Fruit fly (Drosophila melanogaster) whole organism, embryonic: Measurements from ENCODE around the gene Mvb12.

Experiments used
- Ada2b ChIP-seq: fragments of 200-800 bp; sonication (Bioruptor generic); IDR thresholded peaks from 2 replicates; pipeline ENCODE4 v1.3.6; 2022; ENCODE audit warnings: missing biosample characterization, missing genetic modification characterization
- Adf1 ChIP-seq: fragments of 200-800 bp; sonication (Bioruptor generic); IDR thresholded peaks from 2 replicates; pipeline ENCODE4 v1.3.6; 2022; ENCODE audit warnings: missing biosample characterization, missing genetic modification characterization
- Asciz ChIP-seq: fragments of 200-800 bp; sonication (Bioruptor generic); optimal IDR thresholded peaks from 2 replicates; lab custom pipeline; 2017; ENCODE audit warnings: missing biosample characterization, mild to moderate bottlenecking, missing genetic modification characterization, missing genetic modification reagents
- Atf6 ChIP-seq: fragments of 200-800 bp; sonication (Bioruptor generic); IDR thresholded peaks from 2 replicates; pipeline ENCODE4 v1.3.6; 2022; ENCODE audit warnings: missing biosample characterization, missing genetic modification characterization
- B-H2 ChIP-seq: fragments of 200-800 bp; sonication (Bioruptor generic); optimal IDR thresholded peaks from 2 replicates; lab custom pipeline; 2018; ENCODE audit warnings: missing biosample characterization, mild to moderate bottlenecking, missing genetic modification characterization
- CG10209 ChIP-seq: fragments of 200-800 bp; sonication (Bioruptor generic); optimal IDR thresholded peaks from 3 replicates; lab custom pipeline; 2017; ENCODE audit warnings: missing biosample characterization, mild to moderate bottlenecking, missing genetic modification characterization, missing genetic modification reagents
- CG11398 ChIP-seq: fragments of 200-800 bp; sonication (Bioruptor generic); optimal IDR thresholded peaks from 2 replicates; lab custom pipeline; 2016; ENCODE audit warnings: missing biosample characterization, missing genetic modification characterization
- CG17359 ChIP-seq: fragments of 200-800 bp; sonication (Bioruptor generic); optimal IDR thresholded peaks from 3 replicates; lab custom pipeline; 2018; ENCODE audit warnings: missing biosample characterization, mild to moderate bottlenecking, missing genetic modification characterization, moderate library complexity
- CG18764 ChIP-seq: fragments of 200-800 bp; sonication (Bioruptor generic); optimal IDR thresholded peaks from 3 replicates; lab custom pipeline; 2016; ENCODE audit warnings: missing biosample characterization, missing genetic modification characterization
- CG2129 ChIP-seq: fragments of 200-800 bp; sonication (Bioruptor generic); IDR thresholded peaks from 2 replicates; pipeline ENCODE4 v1.3.6; 2022; ENCODE audit warnings: missing biosample characterization, missing genetic modification characterization; ENCODE audit not compliant: partially characterized antibody
- CG3281 ChIP-seq: fragments of 200-800 bp; sonication (Bioruptor generic); optimal IDR thresholded peaks from 3 replicates; lab custom pipeline; 2017; ENCODE audit warnings: missing biosample characterization, mild to moderate bottlenecking, missing genetic modification characterization
- CG33557 ChIP-seq: fragments of 200-800 bp; sonication (Bioruptor generic); optimal IDR thresholded peaks from 2 replicates; lab custom pipeline; 2019; ENCODE audit warnings: missing biosample characterization, mild to moderate bottlenecking, missing genetic modification characterization, moderate library complexity
- CG3847 ChIP-seq: fragments of 200-800 bp; sonication (Bioruptor generic); IDR thresholded peaks from 2 replicates; pipeline ENCODE4 v1.3.6; 2022; ENCODE audit warnings: missing biosample characterization, missing genetic modification characterization
- CG4730 ChIP-seq: fragments of 200-800 bp; sonication (Bioruptor generic); IDR thresholded peaks from 2 replicates; pipeline ENCODE4 v1.3.6; 2022; ENCODE audit warnings: missing biosample characterization, missing genetic modification characterization
- CG6175 ChIP-seq: fragments of 200-800 bp; sonication (Bioruptor generic); IDR thresholded peaks from 3 replicates; pipeline ENCODE4 v1.3.6; 2022; ENCODE audit warnings: missing biosample characterization, missing genetic modification characterization
- CG6689 ChIP-seq: fragments of 200-800 bp; sonication (Bioruptor generic); IDR thresholded peaks from 2 replicates; pipeline ENCODE4 v1.3.6; 2022; ENCODE audit warnings: missing biosample characterization, missing genetic modification characterization
- CG6791 ChIP-seq: fragments of 200-800 bp; sonication (Bioruptor generic); IDR thresholded peaks from 3 replicates; pipeline ENCODE4 v1.3.6; 2022; ENCODE audit warnings: missing biosample characterization, missing genetic modification characterization; ENCODE audit not compliant: partially characterized antibody
- CG7745 ChIP-seq: fragments of 200-800 bp; sonication (Bioruptor generic); optimal IDR thresholded peaks from 2 replicates; lab custom pipeline; 2018; ENCODE audit warnings: missing biosample characterization, mild to moderate bottlenecking, missing genetic modification characterization, moderate library complexity
- CG7839 ChIP-seq: fragments of 200-800 bp; sonication (Bioruptor generic); optimal IDR thresholded peaks from 3 replicates; lab custom pipeline; 2018; ENCODE audit warnings: missing biosample characterization, mild to moderate bottlenecking, missing genetic modification characterization, moderate library complexity
- CG9437 ChIP-seq: fragments of 200-800 bp; sonication (Bioruptor generic); optimal IDR thresholded peaks from 2 replicates; lab custom pipeline; 2018; ENCODE audit warnings: missing biosample characterization, mild to moderate bottlenecking, missing genetic modification characterization
- D19A ChIP-seq: fragments of 200-800 bp; optimal IDR thresholded peaks from 3 replicates; lab custom pipeline; 2019; ENCODE audit warnings: missing biosample characterization, mild to moderate bottlenecking, missing genetic modification characterization, moderate library complexity
- Dip3 ChIP-seq: fragments of 200-800 bp; sonication (Bioruptor generic); optimal IDR thresholded peaks from 3 replicates; lab custom pipeline; 2016; ENCODE audit warnings: missing biosample characterization, missing genetic modification characterization
- Drgx ChIP-seq: fragments of 200-800 bp; sonication (Bioruptor generic); IDR thresholded peaks from 2 replicates; pipeline ENCODE4 v1.3.6; 2022; ENCODE audit warnings: missing biosample characterization, missing genetic modification characterization
- ERR ChIP-seq: fragments of 200-800 bp; sonication (Bioruptor generic); optimal IDR thresholded peaks from 2 replicates; lab custom pipeline; 2016; ENCODE audit warnings: missing biosample characterization, missing genetic modification characterization
- Ets65A ChIP-seq: fragments of 200-800 bp; sonication (Bioruptor generic); peaks from one replicate; lab custom pipeline; 2016; ENCODE audit warnings: missing biosample characterization, missing genetic modification characterization
- HLH3B ChIP-seq: fragments of 200-800 bp; sonication (Bioruptor generic); IDR thresholded peaks from 2 replicates; pipeline ENCODE4 v1.3.6; 2022; ENCODE audit warnings: missing biosample characterization, missing genetic modification characterization
- HLH54F ChIP-seq: fragments of 200-800 bp; sonication (Bioruptor generic); optimal IDR thresholded peaks from 3 replicates; lab custom pipeline; 2016; ENCODE audit warnings: missing biosample characterization, missing genetic modification characterization
- HmgZ ChIP-seq: fragments of 200-800 bp; sonication (Bioruptor generic); optimal IDR thresholded peaks from 2 replicates; lab custom pipeline; 2018; ENCODE audit warnings: missing biosample characterization, mild to moderate bottlenecking, missing genetic modification characterization
- MTF-1 ChIP-seq: fragments of 200-800 bp; sonication (Bioruptor generic); optimal IDR thresholded peaks from 2 replicates; lab custom pipeline; 2018; ENCODE audit warnings: missing biosample characterization, mild to moderate bottlenecking, missing genetic modification characterization, borderline replicate concordance
- Nf-YC ChIP-seq: fragments of 200-800 bp; optimal IDR thresholded peaks from 3 replicates; lab custom pipeline; 2019; ENCODE audit warnings: missing biosample characterization, mild to moderate bottlenecking, missing genetic modification characterization, moderate library complexity
- Oaz ChIP-seq: fragments of 200-800 bp; sonication (Bioruptor generic); IDR thresholded peaks from 2 replicates; pipeline ENCODE4 v1.3.6; 2022; ENCODE audit warnings: missing biosample characterization, missing genetic modification characterization
- Ptx1 ChIP-seq: fragments of 200-800 bp; sonication (Bioruptor generic); IDR thresholded peaks from 2 replicates; pipeline ENCODE4 v1.3.6; 2022; ENCODE audit warnings: missing biosample characterization, missing genetic modification characterization
- Taf1 ChIP-seq: fragments of 200-800 bp; sonication (Bioruptor generic); IDR thresholded peaks from 2 replicates; pipeline ENCODE4 v1.3.6; 2022; ENCODE audit warnings: missing biosample characterization, missing genetic modification characterization
- Trl ChIP-seq, 3 experiments: fragments of >200 bp in 2 of 3; fragments of 200-800 bp in 1 of 3; sonication (Bioruptor generic) in 1 of 3; optimal IDR thresholded peaks; 2 replicates in 1 of 3; 3 replicates in 2 of 3; lab custom pipeline; 2016 to 2017; ENCODE audit warnings: missing biosample characterization in 1 of 3, missing genetic modification characterization in 1 of 3
- YL-1 ChIP-seq: fragments of 200-800 bp; sonication (Bioruptor generic); optimal IDR thresholded peaks from 3 replicates; lab custom pipeline; 2017; ENCODE audit warnings: missing biosample characterization, mild to moderate bottlenecking, missing genetic modification characterization
- ash1 ChIP-seq: fragments of 200-800 bp; sonication (Bioruptor generic); optimal IDR thresholded peaks from 2 replicates; lab custom pipeline; 2018; ENCODE audit warnings: missing biosample characterization, mild to moderate bottlenecking, missing genetic modification characterization
- chinmo ChIP-seq: fragments of 200-800 bp; sonication (Bioruptor generic); IDR thresholded peaks from 4 replicates; pipeline ENCODE4 v1.3.6; 2022; ENCODE audit warnings: missing biosample characterization, missing genetic modification characterization; ENCODE audit not compliant: partially characterized antibody
- corto ChIP-seq: fragments of 200-800 bp; sonication (Bioruptor generic); optimal IDR thresholded peaks from 2 replicates; lab custom pipeline; 2016; ENCODE audit warnings: missing biosample characterization, mild to moderate bottlenecking, missing genetic modification characterization, moderate library complexity
- dmrt99B ChIP-seq: fragments of 200-800 bp; sonication (Bioruptor generic); optimal IDR thresholded peaks from 2 replicates; lab custom pipeline; 2018; ENCODE audit warnings: missing biosample characterization, mild to moderate bottlenecking, missing genetic modification characterization, moderate library complexity
- gce ChIP-seq: fragments of 200-800 bp; sonication (Bioruptor generic); IDR thresholded peaks from 3 replicates; pipeline ENCODE4 v1.3.6; 2022; ENCODE audit warnings: missing biosample characterization, missing genetic modification characterization
- gro ChIP-seq: fragments of 200-800 bp; sonication (Bioruptor generic); optimal IDR thresholded peaks from 2 replicates; lab custom pipeline; 2016; ENCODE audit warnings: missing biosample characterization, missing genetic modification characterization
- mirr ChIP-seq: fragments of 200-800 bp; sonication (Bioruptor generic); optimal IDR thresholded peaks from 3 replicates; lab custom pipeline; 2018; ENCODE audit warnings: missing biosample characterization, mild to moderate bottlenecking, missing genetic modification characterization
- odd ChIP-seq: fragments of 200-800 bp; sonication (Bioruptor generic); optimal IDR thresholded peaks from 2 replicates; lab custom pipeline; 2017; ENCODE audit warnings: missing biosample characterization, mild to moderate bottlenecking, missing genetic modification characterization
- pzg ChIP-seq: fragments of 200-800 bp; sonication (Bioruptor generic); optimal IDR thresholded peaks from 3 replicates; lab custom pipeline; 2018; ENCODE audit warnings: missing biosample characterization, mild to moderate bottlenecking, missing genetic modification characterization, moderate library complexity
- rib ChIP-seq: fragments of 200-800 bp; sonication (Bioruptor generic); IDR thresholded peaks from 2 replicates; pipeline ENCODE4 v1.3.6; 2022; ENCODE audit warnings: missing biosample characterization, missing genetic modification characterization
- slp2 ChIP-seq: fragments of 200-800 bp; sonication (Bioruptor generic); optimal IDR thresholded peaks from 2 replicates; lab custom pipeline; 2016; ENCODE audit warnings: missing biosample characterization, missing genetic modification characterization
- ssp ChIP-seq: fragments of 200-800 bp; sonication (Bioruptor generic); IDR thresholded peaks from 2 replicates; pipeline ENCODE4 v1.3.6; 2022; ENCODE audit warnings: missing biosample characterization, missing genetic modification characterization
- trem ChIP-seq: fragments of 200-800 bp; optimal IDR thresholded peaks from 3 replicates; lab custom pipeline; 2019; ENCODE audit warnings: missing biosample characterization, mild to moderate bottlenecking, missing genetic modification characterization, moderate library complexity
- ttk ChIP-seq: fragments of 200-800 bp; sonication (Bioruptor generic); IDR thresholded peaks from 2 replicates; pipeline ENCODE4 v2.1.2; 2022; ENCODE audit warnings: missing biosample characterization, missing genetic modification characterization
- tup ChIP-seq: fragments of 200-800 bp; sonication (Bioruptor generic); optimal IDR thresholded peaks from 2 replicates; lab custom pipeline; 2016; ENCODE audit warnings: missing biosample characterization, mild to moderate bottlenecking, missing genetic modification characterization, moderate library complexity

Gene Mvb12

DNA sequence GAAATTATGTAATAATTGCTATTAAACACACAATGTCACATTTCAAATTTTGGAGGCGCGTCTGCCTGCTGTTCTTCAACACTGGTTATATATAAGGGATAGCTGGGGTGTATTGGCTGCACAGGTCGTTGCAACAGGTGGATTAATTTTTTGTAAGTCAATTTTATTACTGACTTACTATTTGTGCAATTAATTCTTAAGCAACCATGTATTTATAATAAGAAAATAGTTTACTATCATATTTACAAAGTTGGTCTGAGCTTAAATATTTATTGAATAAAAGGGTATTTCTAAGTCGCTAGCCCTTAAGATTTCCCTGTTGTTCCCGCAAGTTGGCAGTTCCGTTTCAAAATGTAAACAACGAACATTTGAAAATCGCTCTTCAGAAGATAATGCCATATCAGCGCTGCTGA, 8.3 kb downstream of the Mvb12 start, which contains the start of gene RhoGAP16F (continued):
- TF ChIP-seq B-H2 (GFP tag; lab: Kevin White, UChicago) (peak; percentile 79), CG3281 (peak; percentile 83), YL-1 (GFP tag; lab: Kevin White, UChicago) (peak; percentile 12), CG2129 (no peak), CG9437 (GFP tag; lab: Kevin White, UChicago) (peak; percentile 63), ERR (peak; percentile 46), MTF-1 (GFP tag; lab: Kevin White, UChicago) (peak; percentile 29), Ets65A (peak; percentile 97), Trl (optimal IDR thresholded peaks at IDR 0.05; lab: Kevin White, UChicago) (no peak), Trl (GFP tag; optimal IDR thresholded peaks at IDR 0.05; lab: Kevin White, UChicago) (peak; percentile 78), CG10209 (GFP tag; lab: Kevin White, UChicago) (peak; percentile 86), Dip3 (GFP tag; lab: Kevin White, UChicago) (peak; percentile 79), Drgx (GFP tag; lab: Robert Waterston, UW) (peak; percentile 63), Ada2b (peak; percentile 70), mirr (GFP tag; lab: Kevin White, UChicago) (peak; percentile 29), chinmo (GFP tag; lab: Robert Waterston, UW) (no peak), Oaz (GFP tag; lab: Robert Waterston, UW) (peak; percentile 71; the same call in 1 of the 2 replicates), CG7839 (tag; lab: Kevin White, UChicago) (peak; percentile 88), Nf-YC (tag; lab: Kevin White, UChicago) (peak; percentile 72), corto (GFP tag; lab: Kevin White, UChicago) (no peak), D19A (tag; lab: Kevin White, UChicago) (peak; percentile 94), CG18764 (GFP tag; lab: Kevin White, UChicago) (peak; percentile 72), Taf1 (peak; percentile 54; the same call in 1 of the 2 replicates), HLH54F (GFP tag; lab: Kevin White, UChicago) (peak; percentile 83), gro (GFP tag; lab: Kevin White, UChicago) (peak; percentile 78), trem (tag; lab: Kevin White, UChicago) (peak; percentile 99), CG6791 (GFP tag; lab: Robert Waterston, UW) (no peak), tup (peak; percentile 39), rib (GFP tag; lab: Robert Waterston, UW) (peak; percentile 52), Adf1 (peak; percentile 41; the same call in 1 of the 2 replicates), CG6175 (peak; percentile 61; the same call in 1 of the 3 replicates), CG4730 (GFP tag; lab: Robert Waterston, UW) (peak; percentile 70), pzg (peak; percentile 39), odd (peak; percentile 64), CG33557 (GFP tag; lab: Kevin White, UChicago) (peak; percentile 75), HmgZ (peak; percentile 87), ssp (peak; percentile 77), Asciz (GFP tag; lab: Kevin White, UChicago) (peak; percentile 74), HLH3B (GFP tag; lab: Robert Waterston, UW) (peak; percentile 85), gce (GFP tag; lab: Robert Waterston, UW) (no peak; the same call in 2 of the 3 replicates), CG7745 (tag; lab: Kevin White, UChicago) (no peak), dmrt99B (tag; lab: Kevin White, UChicago) (peak; percentile 83), ash1 (GFP tag; lab: Kevin White, UChicago) (no peak), CG3847 (GFP tag; lab: Robert Waterston, UW) (peak; percentile 85), slp2 (GFP tag; lab: Kevin White, UChicago) (peak; percentile 63), Atf6 (GFP tag; lab: Robert Waterston, UW) (peak; percentile 83), Ptx1 (GFP tag; lab: Robert Waterston, UW) (peak; percentile 93), CG6689 (GFP tag; lab: Robert Waterston, UW) (peak; percentile 80), CG17359 (peak; percentile 85), CG11398 (GFP tag; lab: Kevin White, UChicago) (peak; percentile 61), ttk (GFP tag; lab: Robert Waterston, UW) (peak; percentile 79)
